Fruit fly (Drosophila melanogaster): ENCODE results near the gene CG5854.

CG5854 gene

dm6 chr3R:23920874-23921539, 12.7 kb upstream of the CG5854 start (continued):
- TF ChIP-seq gcm (GFP tag; optimal IDR thresholded peaks at IDR 0.05) (no peak), chif (GFP tag; optimal IDR thresholded peaks at IDR 0.05) (no peak), Hmx (GFP tag; optimal IDR thresholded peaks at IDR 0.05) (no peak), CG6854 (GFP tag; optimal IDR thresholded peaks at IDR 0.05) (no peak), CG11093 (GFP tag; IDR thresholded peaks at IDR 0.05) (0 out of 3 replicates have a peak, but pooled peaks have one; percentile 16), lilli (GFP tag; optimal IDR thresholded peaks at IDR 0.05) (peak; percentile 44), CG8359 (GFP tag; optimal IDR thresholded peaks at IDR 0.05; ENCODE audit: borderline replicate concordance) (no peak), gt (GFP tag; IDR thresholded peaks at IDR 0.05) (no peak), Six4 (GFP tag; optimal IDR thresholded peaks at IDR 0.05) (no peak), CG17359 (tag; optimal IDR thresholded peaks at IDR 0.05) (peak; percentile 40), Ets97D (GFP tag; optimal IDR thresholded peaks at IDR 0.05) (no peak), CG13775 (GFP tag; optimal IDR thresholded peaks at IDR 0.05) (no peak), Chrac-16 (GFP tag; optimal IDR thresholded peaks at IDR 0.05) (peak; percentile 9), Optix (GFP tag; IDR thresholded peaks at IDR 0.05) (0 out of 3 replicates have a peak, but pooled peaks have one; percentile 31), Taf1 (GFP tag; IDR thresholded peaks at IDR 0.05) (peak; percentile 67; the same call in 1 of the 2 replicates), CG9437 (GFP tag; optimal IDR thresholded peaks at IDR 0.05) (no peak), tio (GFP tag; optimal IDR thresholded peaks at IDR 0.05) (no peak), zfh2 (GFP tag; optimal IDR thresholded peaks at IDR 0.05) (peak; percentile 74), Bdp1 (GFP tag; optimal IDR thresholded peaks at IDR 0.05) (no peak), CG30020 (tag; optimal IDR thresholded peaks at IDR 0.05) (no peak), run (tag; optimal IDR thresholded peaks at IDR 0.05) (peak; percentile 20), HmgZ (tag; optimal IDR thresholded peaks at IDR 0.05) (peak; percentile 81), CG6813 (GFP tag; optimal IDR thresholded peaks at IDR 0.05) (no peak), CG18476 (GFP tag; optimal IDR thresholded peaks at IDR 0.05) (no peak), CG8388 (GFP tag; optimal IDR thresholded peaks at IDR 0.05) (no peak), CG11456 (GFP tag; IDR thresholded peaks at IDR 0.05) (peak; percentile 81), Oli (tag; optimal IDR thresholded peaks at IDR 0.05) (no peak), Max (GFP tag; optimal IDR thresholded peaks at IDR 0.05) (no peak), hth (optimal IDR thresholded peaks at IDR 0.05) (no peak), Dbx (GFP tag; IDR thresholded peaks at IDR 0.05) (peak; percentile 78; the same call in 2 of the 3 replicates), Side (GFP tag; optimal IDR thresholded peaks at IDR 0.05) (peak; percentile 35), CG12744 (GFP tag; optimal IDR thresholded peaks at IDR 0.05) (peak; percentile 31), CG7839 (tag; optimal IDR thresholded peaks at IDR 0.05) (peak; percentile 36), Hr78 (GFP tag; optimal IDR thresholded peaks at IDR 0.05) (no peak), Lpt (GFP tag; optimal IDR thresholded peaks at IDR 0.05) (no peak), Sin3A (optimal IDR thresholded peaks at IDR 0.05) (no peak), ssp (GFP tag; IDR thresholded peaks at IDR 0.05) (peak; percentile 35), dmrt11E (tag; optimal IDR thresholded peaks at IDR 0.05) (no peak), CG5180 (GFP tag; optimal IDR thresholded peaks at IDR 0.05) (no peak), CG4730 (GFP tag; IDR thresholded peaks at IDR 0.05) (0 out of 2 replicates have a peak, but pooled peaks have one; percentile 15), sob (GFP tag; IDR thresholded peaks at IDR 0.05) (peak; percentile 71), gro (GFP tag; optimal IDR thresholded peaks at IDR 0.05) (peak; percentile 64), vfl (GFP tag; optimal IDR thresholded peaks at IDR 0.05) (no peak), btn (GFP tag; optimal IDR thresholded peaks at IDR 0.05) (no peak), NFAT (GFP tag; IDR thresholded peaks at IDR 0.05) (peak; percentile 79), Dek (tag; optimal IDR thresholded peaks at IDR 0.05) (peak; percentile 11), Nf-YC (tag; optimal IDR thresholded peaks at IDR 0.05) (peak; percentile 32), Pdp1 (GFP tag; optimal IDR thresholded peaks at IDR 0.05) (peak; percentile 3 to 9), fru (optimal IDR thresholded peaks at IDR 0.05) (no peak), mld (GFP tag; IDR thresholded peaks at IDR 0.05; ENCODE audit: partially characterized antibody) (no peak)
